Worm (Caenorhabditis elegans) whole organism, midembryonic: ENCODE measurements around the gene tbc-17.

Experiments
- T22C8.4 ChIP-seq: fragments of 200-800 bp; sonication (Bioruptor generic); IDR thresholded peaks from 2 replicates; pipeline ENCODE4 v1.3.6; 2022; ENCODE audit warnings: missing genetic modification characterization, missing compliant biosample characterization
- cog-1 ChIP-seq: sonication (generic microtip); optimal IDR thresholded peaks from 2 replicates; lab custom pipeline; 2016; ENCODE audit warnings: missing genetic modification characterization, missing compliant biosample characterization
- flt-1 ChIP-seq: fragments of 200-800 bp; sonication (Bioruptor generic); IDR thresholded peaks from 2 replicates; pipeline ENCODE4 v1.3.6; 2022; ENCODE audit warnings: missing genetic modification characterization, missing compliant biosample characterization
- klf-2 ChIP-seq: fragments of 200-800 bp; sonication (Bioruptor generic); conservative IDR thresholded peaks from 2 replicates; pipeline ENCODE4 v1.3.6; 2022; ENCODE audit warnings: missing genetic modification reagents, missing genetic modification characterization, missing compliant biosample characterization
- med-1 ChIP-seq: sonication (generic microtip); optimal IDR thresholded peaks from 2 replicates; lab custom pipeline; 2017; ENCODE audit warnings: missing genetic modification characterization, mild to moderate bottlenecking, missing compliant biosample characterization, antibody characterized with exemption, missing genetic modification reagents; ENCODE audit not compliant: insufficient read depth
- ref-1 ChIP-seq: fragments of 200-800 bp; sonication (Bioruptor generic); conservative IDR thresholded peaks from 2 replicates; pipeline ENCODE4 v1.3.6; 2022; ENCODE audit warnings: missing genetic modification reagents, missing genetic modification characterization, missing compliant biosample characterization
- tab-1 ChIP-seq: fragments of 200-800 bp; sonication (Bioruptor generic); IDR thresholded peaks from 2 replicates; pipeline ENCODE4 v1.3.6; 2022; ENCODE audit warnings: missing genetic modification characterization, missing compliant biosample characterization
- ztf-23 ChIP-seq: fragments of 200-800 bp; sonication (Bioruptor generic); IDR thresholded peaks from 2 replicates; pipeline ENCODE4 v1.3.6; 2022; ENCODE audit warnings: missing genetic modification reagents, missing genetic modification characterization, missing compliant biosample characterization
- ztf-29 ChIP-seq: fragments of 200-800 bp; sonication (Bioruptor generic); IDR thresholded peaks from 2 replicates; pipeline ENCODE4 v1.3.6; 2022; ENCODE audit warnings: missing genetic modification reagents, missing genetic modification characterization, missing compliant biosample characterization

tbc-17 gene

DNA sequence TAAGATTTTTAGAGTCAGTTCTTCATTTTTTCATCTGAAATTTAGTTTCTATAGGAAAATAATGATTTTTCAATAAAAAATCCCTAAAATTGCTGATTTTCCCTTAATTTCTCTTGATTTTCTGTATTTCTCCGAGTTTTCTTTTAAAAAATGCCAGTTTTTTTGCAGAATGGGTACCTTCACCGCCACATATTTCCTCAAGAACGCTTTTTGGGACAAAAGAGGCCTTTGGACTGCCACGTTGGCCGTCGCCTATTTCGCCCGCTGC, 15.4 kb upstream of the tbc-17 start, which contains the start of gene Y38E10A.24:
Y38E10A.24 (plus strand) TSS at position 169 of the 268 bp plus-strand sequence.
- TF ChIP-seq ztf-29 (no peak), med-1 (GFP tag; lab: Kevin White, UChicago) (no peak)

DNA sequence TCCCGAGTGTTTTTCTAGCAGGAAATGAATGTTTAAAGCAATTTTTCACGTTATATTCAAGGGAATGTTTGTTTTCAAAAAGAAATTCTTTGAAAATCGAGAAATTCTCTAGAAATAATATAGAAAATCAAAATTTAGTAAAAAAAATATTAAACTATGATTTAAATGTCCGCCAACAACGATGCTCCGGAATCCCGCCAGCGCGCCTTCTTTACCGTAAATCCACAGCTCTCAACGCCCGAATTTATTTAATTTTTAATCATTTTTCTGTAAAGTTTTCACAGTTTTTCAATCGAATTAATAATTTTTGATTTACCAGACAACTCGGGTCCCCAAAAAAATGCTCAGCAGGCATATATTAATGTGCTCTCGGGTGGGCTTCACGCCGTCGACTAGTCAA, 14.6 kb upstream of the tbc-17 start, which contains the start of the genes Y38E10A.33 and cox-10:
Y38E10A.33 (minus strand) TSS at position 12 of the 400 bp plus-strand sequence.
cox-10 (plus strand) TSS at position 320 of the 400 bp plus-strand sequence.
- no peak for TF ChIP-seq klf-2
- 0 out of 2 replicates have a peak, but pooled peaks have one; percentile 57 for TF ChIP-seq flt-1 (GFP tag; lab: Robert Waterston, UW)

DNA sequence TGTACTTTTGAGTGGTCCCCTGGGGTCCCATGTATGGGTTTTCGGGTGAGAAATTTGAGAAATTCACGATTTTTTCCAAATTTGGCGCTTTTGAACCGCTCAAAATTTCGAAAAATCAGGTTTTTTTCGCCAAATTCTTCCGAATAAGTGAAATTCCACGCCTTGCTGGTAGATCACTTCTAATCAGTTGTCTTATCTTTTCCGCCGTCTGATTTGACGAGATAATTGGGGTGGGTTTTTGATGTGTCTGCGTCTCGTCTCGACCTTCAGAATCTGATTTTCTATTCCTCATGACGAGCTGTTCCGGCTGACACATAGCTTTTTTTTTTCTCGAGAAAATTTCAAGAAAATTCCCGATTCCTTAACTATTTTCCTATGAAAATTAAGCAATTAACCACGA, 4.9 kb upstream of the tbc-17 start:
- no peak for TF ChIP-seq tab-1 (GFP tag; lab: Robert Waterston, UW)
- no peak for TF ChIP-seq T22C8.4 (GFP tag; lab: Robert Waterston, UW)
- no peak for TF ChIP-seq ztf-23 (GFP tag; lab: Robert Waterston, UW)
- TF ChIP-seq med-1 (GFP tag; lab: Kevin White, UChicago): no peak
- no peak for TF ChIP-seq flt-1 (GFP tag; lab: Robert Waterston, UW)

DNA sequence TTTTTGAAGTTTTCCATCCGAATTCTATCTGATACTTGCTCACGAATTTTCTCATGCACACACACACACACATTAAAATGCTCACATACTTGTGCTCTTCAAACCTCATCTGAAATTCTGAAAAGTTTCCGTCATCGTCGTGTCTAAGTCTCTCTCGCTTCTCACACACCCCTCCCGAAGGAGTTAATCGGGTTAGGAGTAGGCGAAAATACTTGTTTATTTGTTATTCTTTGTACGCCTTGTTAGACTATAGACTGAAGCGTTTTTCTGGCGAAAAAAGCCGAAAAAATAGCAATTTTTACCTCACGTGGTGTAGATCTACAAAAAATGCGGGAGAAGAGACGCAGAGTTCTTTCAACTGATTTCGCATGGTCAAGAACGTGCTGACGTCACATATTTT, 3.3 kb upstream of the tbc-17 start:
- TF ChIP-seq cog-1 (tag; lab: Kevin White, UChicago): no peak
- no peak for TF ChIP-seq T22C8.4 (GFP tag; lab: Robert Waterston, UW)
- no peak for TF ChIP-seq med-1 (GFP tag; lab: Kevin White, UChicago)
- no peak for TF ChIP-seq ztf-29
- TF ChIP-seq flt-1 (GFP tag; lab: Robert Waterston, UW): no peak
- no peak for TF ChIP-seq ztf-23 (GFP tag; lab: Robert Waterston, UW)
- no peak for TF ChIP-seq ref-1
- TF ChIP-seq tab-1 (GFP tag; lab: Robert Waterston, UW): no peak

DNA sequence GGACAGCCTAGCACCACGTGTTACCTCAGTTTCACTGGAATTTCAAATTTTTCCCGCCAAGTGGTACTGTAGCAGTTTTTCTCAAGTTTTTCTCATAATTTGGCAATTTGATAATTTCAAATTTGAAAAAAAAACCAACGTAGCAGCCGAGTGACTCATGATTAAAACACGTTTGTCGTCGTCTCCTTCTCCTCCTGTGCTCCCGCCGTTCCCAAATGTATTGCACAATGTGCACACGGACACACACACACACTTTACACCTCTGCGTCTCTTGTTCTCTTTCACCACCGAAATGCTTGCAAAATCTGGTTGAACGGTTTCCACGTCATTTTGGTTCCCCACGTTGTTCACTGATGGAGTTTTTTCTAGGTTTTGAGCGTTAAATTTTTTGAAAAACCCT, 2.9 kb upstream of the tbc-17 start:
- TF ChIP-seq ref-1 (no peak), cog-1 (tag; lab: Kevin White, UChicago) (no peak), klf-2 (no peak), med-1 (GFP tag; lab: Kevin White, UChicago) (no peak), flt-1 (GFP tag; lab: Robert Waterston, UW) (no peak), tab-1 (GFP tag; lab: Robert Waterston, UW) (no peak), ztf-29 (no peak), T22C8.4 (GFP tag; lab: Robert Waterston, UW) (no peak), ztf-23 (GFP tag; lab: Robert Waterston, UW) (no peak)

DNA sequence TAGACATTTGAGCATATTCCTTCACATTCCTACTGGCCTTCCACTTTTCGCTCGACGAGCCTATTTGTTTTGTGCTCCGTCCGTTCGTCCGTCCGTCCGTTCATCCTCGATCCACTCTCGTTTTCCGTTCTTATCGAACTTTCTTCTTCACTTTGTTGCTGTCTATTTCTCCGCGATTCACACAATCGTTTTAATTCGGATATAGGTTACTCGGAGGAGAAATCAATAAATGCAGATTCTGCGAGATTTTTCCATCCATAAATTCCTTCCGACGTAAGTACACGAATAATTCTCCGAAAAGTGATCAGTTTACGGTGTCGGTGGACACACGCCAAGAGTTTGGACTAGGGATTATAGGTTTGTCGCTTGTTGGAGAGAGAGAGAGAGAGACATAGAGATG, 1.5 kb upstream of the tbc-17 start:
- TF ChIP-seq med-1 (GFP tag; lab: Kevin White, UChicago) (no peak), tab-1 (GFP tag; lab: Robert Waterston, UW) (no peak), T22C8.4 (GFP tag; lab: Robert Waterston, UW) (no peak), cog-1 (tag; lab: Kevin White, UChicago) (no peak), klf-2 (no peak), ztf-23 (GFP tag; lab: Robert Waterston, UW) (no peak), ref-1 (no peak), ztf-29 (no peak), flt-1 (GFP tag; lab: Robert Waterston, UW) (no peak)

DNA sequence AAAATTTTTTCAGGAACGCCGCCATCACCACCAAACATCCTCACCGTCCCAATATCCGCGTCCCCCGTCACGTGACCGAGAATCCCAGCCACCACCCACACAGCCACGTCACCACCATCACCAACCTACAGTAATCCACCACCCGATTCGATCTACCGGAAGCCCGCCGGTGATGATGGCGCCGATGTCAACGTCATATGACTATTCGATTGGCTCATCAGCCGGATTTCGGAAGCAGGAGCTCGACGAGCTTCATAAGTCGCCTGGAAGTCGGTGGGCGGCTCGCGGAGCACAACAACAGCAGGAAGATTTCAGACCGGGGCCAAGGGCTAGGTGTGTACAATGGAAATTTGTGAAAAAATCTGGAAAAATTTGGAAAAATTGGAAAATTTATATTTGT, 1.9 kb downstream of the tbc-17 start:
- no peak for TF ChIP-seq flt-1 (GFP tag; lab: Robert Waterston, UW)
- no peak for TF ChIP-seq ztf-29
- no peak for TF ChIP-seq cog-1 (tag; lab: Kevin White, UChicago)
- TF ChIP-seq tab-1 (GFP tag; lab: Robert Waterston, UW): no peak
- TF ChIP-seq T22C8.4 (GFP tag; lab: Robert Waterston, UW): no peak

DNA sequence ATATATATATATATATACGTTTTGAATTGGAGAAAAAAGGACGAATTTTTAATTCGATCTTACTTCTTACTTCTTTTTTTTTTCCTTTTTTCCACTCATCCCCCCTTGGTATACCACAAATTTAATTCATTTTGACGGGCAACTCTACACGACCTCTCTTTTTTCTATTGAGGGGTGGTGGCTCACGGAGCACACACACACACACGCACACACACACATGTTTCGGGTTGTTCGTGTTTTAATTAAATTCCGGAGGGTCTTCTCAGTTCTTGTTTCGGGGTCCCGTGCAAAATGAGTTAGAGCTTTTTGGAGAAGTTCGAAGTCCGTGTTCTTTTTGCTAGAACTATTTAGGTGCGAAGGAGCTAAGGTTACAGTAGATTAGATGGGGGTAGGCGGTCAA, 17.3 kb downstream of the tbc-17 start:
- TF ChIP-seq cog-1 (tag; lab: Kevin White, UChicago): no peak
- TF ChIP-seq med-1 (GFP tag; lab: Kevin White, UChicago): no peak
- TF ChIP-seq T22C8.4 (GFP tag; lab: Robert Waterston, UW): no peak
- no peak for TF ChIP-seq ztf-29
- TF ChIP-seq flt-1 (GFP tag; lab: Robert Waterston, UW): no peak
- no peak for TF ChIP-seq ztf-23 (GFP tag; lab: Robert Waterston, UW)
- TF ChIP-seq tab-1 (GFP tag; lab: Robert Waterston, UW): no peak
- no peak for TF ChIP-seq klf-2
- no peak for TF ChIP-seq ref-1

DNA sequence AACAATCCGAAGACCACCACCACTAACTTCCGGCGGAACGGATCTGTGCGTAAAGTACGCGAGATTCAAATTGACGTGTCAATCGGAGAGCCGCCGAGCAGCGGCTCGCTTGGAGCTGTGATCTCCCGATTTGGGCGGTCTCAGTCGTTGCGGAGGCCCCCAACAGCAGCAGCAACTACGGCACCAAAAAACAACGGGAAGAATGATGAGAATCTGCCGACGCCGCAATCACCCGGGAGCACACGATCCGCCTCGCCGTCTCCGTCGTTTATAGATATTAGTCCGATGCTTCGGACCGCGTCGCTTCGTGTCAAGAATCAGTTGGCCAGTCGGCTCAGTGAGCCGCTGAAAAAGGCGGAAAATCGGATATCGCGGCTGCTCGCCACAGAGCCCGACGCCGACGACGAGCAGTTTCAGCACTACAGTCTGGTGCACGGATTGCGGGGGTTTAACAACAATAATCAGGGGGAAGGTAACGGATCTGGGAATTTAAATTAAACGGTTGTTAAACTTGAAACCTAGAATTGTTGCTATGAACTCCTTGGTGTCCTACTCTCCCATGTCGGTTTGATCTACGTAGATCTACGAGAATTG, 21.6 kb downstream of the tbc-17 start:
- no peak for TF ChIP-seq ref-1
- no peak for TF ChIP-seq tab-1 (GFP tag; lab: Robert Waterston, UW)
- no peak for TF ChIP-seq ztf-23 (GFP tag; lab: Robert Waterston, UW)
- no peak for TF ChIP-seq med-1 (GFP tag; lab: Kevin White, UChicago)
- TF ChIP-seq T22C8.4 (GFP tag; lab: Robert Waterston, UW): no peak
- no peak for TF ChIP-seq flt-1 (GFP tag; lab: Robert Waterston, UW)
- TF ChIP-seq ztf-29: no peak
- no peak for TF ChIP-seq cog-1 (tag; lab: Kevin White, UChicago)
- no peak for TF ChIP-seq klf-2

DNA sequence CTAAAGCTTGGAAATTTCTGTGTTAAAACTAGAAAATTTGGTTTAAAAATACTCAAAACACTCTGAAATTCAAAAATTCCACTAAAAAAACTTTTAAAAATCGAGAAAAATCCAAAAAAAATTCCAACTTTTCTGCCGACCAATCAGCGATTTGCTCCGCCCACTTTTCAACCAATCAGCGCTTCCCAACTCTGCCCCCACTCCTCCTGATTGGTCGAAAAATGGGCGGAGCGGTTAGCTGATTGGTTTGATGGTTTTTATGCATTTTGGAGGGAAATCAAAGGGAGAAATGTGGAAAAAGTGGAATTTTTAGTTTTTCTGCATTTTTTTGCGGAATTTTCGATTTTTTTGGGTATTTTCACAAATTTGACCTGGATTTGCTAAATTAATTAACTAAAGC, 27.8 kb downstream of the tbc-17 start:
- TF ChIP-seq T22C8.4 (GFP tag; lab: Robert Waterston, UW) (no peak), flt-1 (GFP tag; lab: Robert Waterston, UW) (no peak), cog-1 (tag; lab: Kevin White, UChicago) (no peak), med-1 (GFP tag; lab: Kevin White, UChicago) (no peak), tab-1 (GFP tag; lab: Robert Waterston, UW) (no peak), ztf-29 (no peak), ref-1 (no peak), klf-2 (no peak), ztf-23 (GFP tag; lab: Robert Waterston, UW) (no peak)
